Worm (Caenorhabditis elegans) whole organism, L1 larva: Measurements from ENCODE around the gene Y46E12A.2.

Experiments
- ces-1 ChIP-seq: fragments of 150-350 bp; optimal IDR thresholded peaks from 2 replicates; lab custom pipeline; 2014; ENCODE audit warnings: missing biosample characterization, missing genetic modification reagents, missing genetic modification characterization
- lin-13 ChIP-seq: fragments of 150-350 bp; optimal IDR thresholded peaks from 2 replicates; lab custom pipeline; 2014; ENCODE audit warnings: missing biosample characterization, missing genetic modification reagents, missing genetic modification characterization
- mdl-1 ChIP-seq, 2 experiments: fragments of 150-350 bp; optimal IDR thresholded peaks; 2 replicates each; lab custom pipeline; 2014 to 2017; ENCODE audit warnings: missing biosample characterization in 2 of 2, missing genetic modification characterization in 2 of 2, inconsistent platforms in 1 of 2
- nhr-85 ChIP-seq: sonication (generic microtip); peaks from one replicate; lab custom pipeline; 2016; ENCODE audit warnings: missing genetic modification characterization, inconsistent platforms, missing compliant biosample characterization
- snpc-4 ChIP-seq: fragments of 150-350 bp; optimal IDR thresholded peaks from 2 replicates; lab custom pipeline; 2014; ENCODE audit warnings: missing biosample characterization, missing genetic modification characterization
- sptf-1 ChIP-seq: fragments of 150-350 bp; optimal IDR thresholded peaks from 2 replicates; lab custom pipeline; 2014; ENCODE audit warnings: missing biosample characterization, missing genetic modification characterization
- tbx-2 ChIP-seq: sonication (generic microtip); optimal IDR thresholded peaks from 2 replicates; lab custom pipeline; 2016; ENCODE audit warnings: missing genetic modification characterization, missing compliant biosample characterization
- ztf-4 ChIP-seq: fragments of 150-350 bp; optimal IDR thresholded peaks from 2 replicates; lab custom pipeline; 2014; ENCODE audit warnings: missing biosample characterization, missing genetic modification characterization

- TF ChIP-seq sptf-1 (tag; lab: Kevin White, UChicago) (no peak), tbx-2 (tag; lab: Kevin White, UChicago) (no peak), ztf-4 (tag; lab: Kevin White, UChicago) (no peak), mdl-1 (tag; optimal IDR thresholded peaks at IDR 0.05; lab: Kevin White, UChicago) (no peak), nhr-85 (tag; lab: Kevin White, UChicago) (no peak), lin-13 (GFP tag; lab: Kevin White, UChicago) (no peak), snpc-4 (tag; lab: Kevin White, UChicago) (no peak), ces-1 (no peak)
These were observed 39.9 kb upstream of the Y46E12A.2 start for ce11 chrIII:1718800-1719199.
